Worm (Caenorhabditis elegans) whole organism, dauer: ENCODE data around the gene F41H8.2.
"Not testable (repeated sequence)": the region's sequence is repeated elsewhere in the genome, so short reads cannot be mapped to it uniquely, and the experiment has no call there.

Experiments used
- unc-62 ChIP-seq: sonication (generic microtip); optimal IDR thresholded peaks from 2 replicates; lab custom pipeline; 2017; ENCODE audit warnings: missing biosample characterization, missing genetic modification reagents, missing genetic modification characterization

F41H8.2 gene

ce11 chrV:820629-821028 is 5.6 kb upstream of the F41H8.2 start, which contains the start of gene srx-32:
TSS of gene srx-32 (minus strand) at chrV:820729.
- TF ChIP-seq unc-62 (GFP tag; lab: Kevin White, UChicago): not testable (repeated sequence)

DNA sequence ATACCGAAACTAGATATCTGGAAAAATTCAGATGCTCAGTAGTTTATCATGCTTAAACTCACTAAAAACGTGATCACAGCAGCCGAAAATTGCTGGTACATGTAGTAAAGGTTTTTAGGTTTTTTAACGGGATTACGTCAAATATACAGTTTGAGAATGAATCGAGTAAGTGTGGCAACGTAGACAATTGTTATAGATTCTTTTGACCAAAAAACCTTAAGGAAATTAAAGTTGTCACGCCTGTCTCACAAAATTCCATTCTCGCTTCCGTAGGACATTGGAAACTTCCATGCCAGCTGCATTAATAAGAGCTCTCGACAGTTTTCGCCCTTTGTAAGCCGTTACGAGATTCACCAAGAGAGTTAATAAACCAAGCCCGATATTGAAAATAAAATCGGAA is 3.3 kb upstream of the F41H8.2 start, which contains the start of gene srx-31:
srx-31 (minus strand) TSS at position 101 of the 400 bp plus-strand sequence.
- TF ChIP-seq unc-62 (GFP tag; lab: Kevin White, UChicago): not testable (repeated sequence)

DNA sequence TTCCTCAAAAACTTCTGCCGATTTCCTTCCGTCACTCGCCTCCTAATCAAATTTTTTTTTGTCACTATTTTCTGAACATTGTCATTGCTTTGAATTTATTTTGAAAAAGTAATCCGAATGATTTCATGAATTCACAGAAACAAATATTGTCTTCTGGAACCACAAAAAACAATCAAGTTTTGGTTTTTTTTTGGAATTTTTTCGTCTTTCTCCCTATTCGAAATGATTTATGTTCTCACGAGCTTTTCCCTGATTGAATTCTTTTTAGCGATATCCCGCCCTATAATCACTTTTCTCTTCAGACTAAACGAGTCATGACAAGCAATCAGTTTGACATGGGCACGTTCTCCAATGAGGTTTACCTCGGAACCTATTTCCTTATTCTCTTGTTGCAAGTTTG is 7.2 kb downstream of the F41H8.2 start, which contains the start of gene F41H8.1:
F41H8.1 (plus strand) TSS at position 301 of the 400 bp plus-strand sequence.
- TF ChIP-seq unc-62 (GFP tag; lab: Kevin White, UChicago): no peak

ce11 chrV:838984-839471 is 12.8 kb downstream of the F41H8.2 start, which contains the start of the genes K09C6.7 and K09C6.10:
TSS of gene K09C6.7 (minus strand) at chrV:839084.
TSS of gene K09C6.10 (plus strand) at chrV:839421.
- not testable (repeated sequence) for TF ChIP-seq unc-62 (GFP tag; lab: Kevin White, UChicago)

- no peak for TF ChIP-seq unc-62 (GFP tag; lab: Kevin White, UChicago)
These were observed 16.4 kb downstream of the F41H8.2 start for ce11 chrV:842611-843010.

DNA sequence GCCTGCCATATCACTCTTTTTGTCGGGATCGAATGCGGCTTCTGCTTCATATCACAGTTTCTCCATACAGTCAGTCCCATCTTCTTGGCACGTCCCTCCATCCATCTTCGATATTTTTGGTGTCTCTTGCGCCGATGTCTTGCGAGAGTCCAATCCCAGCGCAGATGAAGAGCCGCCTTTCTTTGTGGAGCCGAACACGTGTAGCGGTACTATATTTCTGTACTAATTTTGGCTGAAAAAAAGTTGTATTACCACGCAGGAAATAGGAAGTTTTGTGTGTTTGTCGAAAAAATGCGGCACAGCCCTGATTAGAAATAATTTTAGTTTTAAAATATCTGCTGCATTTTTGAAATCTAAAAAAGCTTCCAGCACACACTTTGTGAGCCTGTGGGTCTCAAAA is 16.9 kb downstream of the F41H8.2 start, which contains the start of gene K09C6.8:
K09C6.8 (minus strand) TSS at position 101 of the 400 bp plus-strand sequence.
- TF ChIP-seq unc-62 (GFP tag; lab: Kevin White, UChicago): not testable (repeated sequence)

DNA sequence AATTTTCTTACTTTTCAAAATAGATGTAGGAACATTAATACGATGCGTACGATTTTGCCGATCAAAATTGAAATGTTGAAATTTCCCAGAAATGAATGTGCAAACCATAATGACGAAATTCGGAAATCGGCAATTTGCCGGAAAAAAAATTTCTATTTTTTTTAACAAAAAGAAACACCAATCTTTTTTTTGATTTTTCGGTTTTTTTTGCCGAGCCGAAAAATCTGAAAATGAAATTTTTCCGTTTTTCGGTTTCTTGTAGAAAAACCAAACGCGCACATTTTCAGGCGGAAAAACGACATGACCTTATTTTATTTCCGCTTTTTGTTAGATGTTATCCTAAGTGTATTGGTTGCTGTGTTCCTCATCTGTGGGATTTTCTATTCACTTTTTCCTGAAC is 21.3 kb downstream of the F41H8.2 start, which contains the start of gene srbc-13:
srbc-13 (plus strand) TSS at position 301 of the 400 bp plus-strand sequence.
- no peak for TF ChIP-seq unc-62 (GFP tag; lab: Kevin White, UChicago)

- TF ChIP-seq unc-62 (GFP tag; lab: Kevin White, UChicago): no peak
These were observed 22.8 kb downstream of the F41H8.2 start for ce11 chrV:849042-849441.

- no peak for TF ChIP-seq unc-62 (GFP tag; lab: Kevin White, UChicago)
These were observed 23.3 kb downstream of the F41H8.2 start, which contains the start of gene srbc-12 for ce11 chrV:849512-849911. TSS of gene srbc-12 (plus strand) at chrV:849812.

DNA sequence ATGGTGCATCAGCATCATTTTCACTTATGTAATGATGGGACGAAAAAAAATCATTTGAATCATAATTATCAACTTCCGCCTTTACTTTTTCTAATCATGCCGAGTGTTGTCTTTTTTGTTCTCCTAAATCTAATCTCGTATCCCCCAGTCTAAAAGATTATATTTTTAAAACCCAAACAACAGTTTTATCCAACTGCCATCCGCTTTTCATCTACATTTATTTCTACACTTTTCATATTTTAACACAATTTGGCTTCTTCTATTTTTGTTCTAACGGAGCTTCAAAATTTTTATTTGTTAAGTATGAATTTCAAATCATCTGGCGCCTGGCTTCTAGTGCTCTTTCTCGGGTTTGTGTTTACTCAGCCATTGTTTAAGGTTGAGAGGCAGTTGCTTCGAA is 26.0 kb downstream of the F41H8.2 start, which contains the start of gene K09C6.3:
K09C6.3 (plus strand) TSS at position 301 of the 400 bp plus-strand sequence.
- TF ChIP-seq unc-62 (GFP tag; lab: Kevin White, UChicago): no peak

ce11 chrV:854966-855365 is 28.8 kb downstream of the F41H8.2 start, which contains the start of gene K09C6.9:
TSS of gene K09C6.9 (minus strand) at chrV:855066.
- no peak for TF ChIP-seq unc-62 (GFP tag; lab: Kevin White, UChicago)

DNA sequence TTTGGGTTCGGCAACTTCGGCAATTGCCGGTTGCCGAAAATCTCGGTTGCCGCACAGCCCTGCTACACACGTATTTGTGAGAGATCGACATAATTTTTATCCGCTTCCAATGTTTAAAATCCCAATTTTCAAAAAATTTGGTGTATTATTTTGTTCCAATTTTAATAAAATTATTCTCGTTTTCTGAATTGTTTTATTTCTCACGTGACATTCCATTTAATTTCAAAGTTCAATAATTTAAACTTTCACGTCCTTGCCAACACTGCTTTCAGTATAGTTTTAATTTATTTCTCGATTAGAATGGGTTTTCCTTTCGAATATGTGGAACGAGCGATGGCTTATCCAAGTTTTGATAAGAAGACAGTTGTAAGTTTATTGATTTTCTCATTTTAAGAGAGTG is 30.4 kb downstream of the F41H8.2 start, which contains the start of gene K09C6.2:
K09C6.2 (plus strand) TSS at position 301 of the 400 bp plus-strand sequence.
- no peak for TF ChIP-seq unc-62 (GFP tag; lab: Kevin White, UChicago)

ce11 chrV:858841-859456 is 32.8 kb downstream of the F41H8.2 start:
- no peak for TF ChIP-seq unc-62 (GFP tag; lab: Kevin White, UChicago)

DNA sequence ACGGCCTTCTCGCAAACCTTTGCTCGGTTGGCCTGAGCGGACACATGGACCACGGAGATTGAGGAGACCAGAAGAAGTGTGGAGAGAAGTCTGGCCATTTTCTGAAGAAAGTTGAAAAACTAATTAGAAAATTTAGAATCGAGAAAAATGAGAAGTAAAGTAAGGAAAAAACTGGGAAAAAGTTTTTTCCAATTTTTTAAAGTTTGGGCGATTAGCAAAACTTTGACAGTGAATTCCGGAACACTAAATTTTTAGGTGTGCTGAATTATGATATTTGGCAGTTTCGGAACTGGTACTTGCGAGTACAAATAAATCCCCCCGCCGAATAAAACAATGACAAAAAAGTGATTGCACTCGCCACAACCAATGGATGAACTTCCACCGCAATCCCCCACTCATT is 40.5 kb downstream of the F41H8.2 start, which contains the start of gene T02B11.3:
T02B11.3 (minus strand) TSS at position 101 of the 400 bp plus-strand sequence.
- TF ChIP-seq unc-62 (GFP tag; lab: Kevin White, UChicago): no peak

ce11 chrV:871029-871428 is 44.8 kb downstream of the F41H8.2 start, which contains the start of gene T02B11.4:
TSS of gene T02B11.4 (minus strand) at chrV:871129.
- no peak for TF ChIP-seq unc-62 (GFP tag; lab: Kevin White, UChicago)

ce11 chrV:875945-876344 is 49.7 kb downstream of the F41H8.2 start, which contains the start of gene T02B11.9:
TSS of gene T02B11.9 (plus strand) at chrV:876245.
- no peak for TF ChIP-seq unc-62 (GFP tag; lab: Kevin White, UChicago)
